Fruit fly (Drosophila melanogaster) whole organism, prepupa: ENCODE measurements around the gene Lgr4.
A peak's percentile ranks its signal among the peaks of the same experiment; 100 is the strongest.

Experiments used
- Blimp-1 ChIP-seq: fragments of 200-800 bp; sonication (Bioruptor generic); optimal IDR thresholded peaks from 3 replicates; lab custom pipeline; 2017; ENCODE audit warnings: missing biosample characterization, missing genetic modification characterization, mild to moderate bottlenecking, moderate library complexity, missing genetic modification reagents
- CG10631 ChIP-seq: fragments of 200-800 bp; sonication (Bioruptor generic); optimal IDR thresholded peaks from 2 replicates; lab custom pipeline; 2016; ENCODE audit warnings: missing biosample characterization, missing genetic modification characterization
- CG10669 ChIP-seq: fragments of 200-800 bp; sonication (Bioruptor generic); optimal IDR thresholded peaks from 3 replicates; lab custom pipeline; 2018; ENCODE audit warnings: missing biosample characterization, mild to moderate bottlenecking, missing genetic modification characterization, moderate library complexity
- CG11294 ChIP-seq: fragments of 200-800 bp; sonication (Bioruptor generic); IDR thresholded peaks from 2 replicates; pipeline ENCODE4 v1.3.6; 2022; ENCODE audit warnings: missing biosample characterization, missing genetic modification characterization
- CG11762 ChIP-seq: fragments of 200-800 bp; sonication (Bioruptor generic); optimal IDR thresholded peaks from 3 replicates; lab custom pipeline; 2016; ENCODE audit warnings: missing biosample characterization, missing genetic modification characterization; ENCODE audit not compliant: insufficient read depth
- CG11902 ChIP-seq: fragments of 200-800 bp; sonication (Bioruptor generic); optimal IDR thresholded peaks from 3 replicates; lab custom pipeline; 2016; ENCODE audit warnings: missing biosample characterization, missing genetic modification characterization
- CG1621 ChIP-seq: fragments of 200-800 bp; sonication (Bioruptor generic); optimal IDR thresholded peaks from 3 replicates; lab custom pipeline; 2018; ENCODE audit warnings: missing biosample characterization, mild to moderate bottlenecking, missing genetic modification characterization
- CG16779 ChIP-seq: fragments of 200-800 bp; sonication (Bioruptor generic); optimal IDR thresholded peaks from 3 replicates; lab custom pipeline; 2017; ENCODE audit warnings: missing biosample characterization, mild to moderate bottlenecking, missing genetic modification characterization
- CG3032 ChIP-seq: fragments of 200-800 bp; optimal IDR thresholded peaks from 2 replicates; lab custom pipeline; 2019; ENCODE audit warnings: missing biosample characterization, mild to moderate bottlenecking, missing genetic modification characterization, moderate library complexity
- CG31627 ChIP-seq: fragments of 200-800 bp; sonication (Bioruptor generic); optimal IDR thresholded peaks from 3 replicates; lab custom pipeline; 2016; ENCODE audit warnings: missing biosample characterization, missing genetic modification characterization
- CG32006 ChIP-seq: fragments of 200-800 bp; sonication (Bioruptor generic); optimal IDR thresholded peaks from 3 replicates; lab custom pipeline; 2017; ENCODE audit warnings: missing biosample characterization, mild to moderate bottlenecking, missing genetic modification characterization
- CG34406 ChIP-seq: fragments of 200-800 bp; sonication (Bioruptor generic); optimal IDR thresholded peaks from 3 replicates; lab custom pipeline; 2016; ENCODE audit warnings: missing biosample characterization, missing genetic modification characterization
- CG3919 ChIP-seq: fragments of 200-800 bp; sonication (Bioruptor generic); optimal IDR thresholded peaks from 3 replicates; lab custom pipeline; 2016; ENCODE audit warnings: missing biosample characterization, missing genetic modification characterization
- CG4318 ChIP-seq: fragments of 200-800 bp; sonication (Bioruptor generic); optimal IDR thresholded peaks from 3 replicates; lab custom pipeline; 2017; ENCODE audit warnings: missing biosample characterization, mild to moderate bottlenecking, missing genetic modification characterization
- CG6163 ChIP-seq: fragments of 200-800 bp; sonication (Bioruptor generic); IDR thresholded peaks from 3 replicates; pipeline ENCODE4 v1.3.6; 2022; ENCODE audit warnings: missing biosample characterization, missing genetic modification characterization
- CG6276 ChIP-seq: fragments of 200-800 bp; sonication (Bioruptor generic); optimal IDR thresholded peaks from 2 replicates; lab custom pipeline; 2017; ENCODE audit warnings: missing biosample characterization, mild to moderate bottlenecking, missing genetic modification characterization
- CG6792 ChIP-seq: fragments of 200-800 bp; sonication (Bioruptor generic); optimal IDR thresholded peaks from 3 replicates; lab custom pipeline; 2016; ENCODE audit warnings: missing biosample characterization, missing genetic modification characterization
- CG6808 ChIP-seq: fragments of 200-800 bp; sonication (Bioruptor generic); optimal IDR thresholded peaks from 3 replicates; lab custom pipeline; 2017; ENCODE audit warnings: missing biosample characterization, missing genetic modification characterization, mild to moderate bottlenecking, moderate library complexity, missing genetic modification reagents
- CG6854 ChIP-seq: fragments of 200-800 bp; sonication (Bioruptor generic); optimal IDR thresholded peaks from 2 replicates; lab custom pipeline; 2017; ENCODE audit warnings: missing biosample characterization, mild to moderate bottlenecking, missing genetic modification characterization
- CG7368 ChIP-seq: fragments of 200-800 bp; sonication (Bioruptor generic); optimal IDR thresholded peaks from 3 replicates; lab custom pipeline; 2016; ENCODE audit warnings: missing biosample characterization, missing genetic modification characterization
- CG8119 ChIP-seq: fragments of 200-800 bp; sonication (Bioruptor generic); IDR thresholded peaks from 3 replicates; pipeline ENCODE4 v1.3.6; 2022; ENCODE audit warnings: missing biosample characterization, missing genetic modification characterization
- CG8319 ChIP-seq: fragments of 200-800 bp; sonication (Bioruptor generic); optimal IDR thresholded peaks from 3 replicates; lab custom pipeline; 2016; ENCODE audit warnings: missing biosample characterization, missing genetic modification characterization
- CG8632 ChIP-seq: fragments of 200-800 bp; sonication (Bioruptor generic); optimal IDR thresholded peaks from 3 replicates; lab custom pipeline; 2016; ENCODE audit warnings: missing biosample characterization, missing genetic modification characterization
- CG9139 ChIP-seq: fragments of 200-800 bp; sonication (Bioruptor generic); optimal IDR thresholded peaks from 3 replicates; lab custom pipeline; 2017; ENCODE audit warnings: missing biosample characterization, mild to moderate bottlenecking, missing genetic modification characterization
- Eip75B ChIP-seq: fragments of 200-800 bp; sonication (Bioruptor generic); optimal IDR thresholded peaks from 3 replicates; lab custom pipeline; 2016; ENCODE audit warnings: missing biosample characterization, missing genetic modification characterization
- Eip78C ChIP-seq: fragments of 200-800 bp; sonication (Bioruptor generic); peaks from one replicate; lab custom pipeline; 2016; ENCODE audit warnings: missing biosample characterization, missing genetic modification characterization
- Eip93F ChIP-seq: fragments of 200-800 bp; sonication (Bioruptor generic); optimal IDR thresholded peaks from 2 replicates; lab custom pipeline; 2016; ENCODE audit warnings: missing biosample characterization, mild to moderate bottlenecking, missing genetic modification characterization
- Ets21C ChIP-seq: fragments of 200-800 bp; sonication (Bioruptor generic); optimal IDR thresholded peaks from 3 replicates; lab custom pipeline; 2016; ENCODE audit warnings: missing biosample characterization, missing genetic modification characterization
- Ets96B ChIP-seq: fragments of 200-800 bp; optimal IDR thresholded peaks from 2 replicates; lab custom pipeline; 2019; ENCODE audit warnings: missing biosample characterization, mild to moderate bottlenecking, missing genetic modification characterization, moderate library complexity
- Gug ChIP-seq: fragments of 200-800 bp; sonication (Bioruptor generic); IDR thresholded peaks from 2 replicates; pipeline ENCODE4 v1.3.6; 2022; ENCODE audit warnings: missing biosample characterization, missing genetic modification characterization
- Hr38 ChIP-seq: sonication (Bioruptor generic); optimal IDR thresholded peaks from 2 replicates; lab custom pipeline; 2016; ENCODE audit warnings: missing biosample characterization, missing genetic modification characterization
- Hr39 ChIP-seq: fragments of 200-800 bp; sonication (Bioruptor generic); optimal IDR thresholded peaks from 2 replicates; lab custom pipeline; 2016; ENCODE audit warnings: missing biosample characterization, missing genetic modification characterization
- Lpt ChIP-seq: fragments of 200-800 bp; sonication (Bioruptor generic); optimal IDR thresholded peaks from 3 replicates; lab custom pipeline; 2016; ENCODE audit warnings: missing biosample characterization, missing genetic modification characterization
- Met ChIP-seq: fragments of 200-800 bp; sonication (Bioruptor generic); optimal IDR thresholded peaks from 3 replicates; lab custom pipeline; 2016; ENCODE audit warnings: missing biosample characterization, missing genetic modification characterization
- OdsH ChIP-seq: fragments of 200-800 bp; sonication (Bioruptor generic); optimal IDR thresholded peaks from 3 replicates; lab custom pipeline; 2016; ENCODE audit warnings: missing biosample characterization, missing genetic modification characterization
- Smox ChIP-seq: fragments of 200-800 bp; sonication (Bioruptor generic); optimal IDR thresholded peaks from 3 replicates; lab custom pipeline; 2016; ENCODE audit warnings: missing biosample characterization, missing genetic modification characterization
- Sox102F ChIP-seq: fragments of 200-800 bp; sonication (Bioruptor generic); optimal IDR thresholded peaks from 2 replicates; lab custom pipeline; 2016; ENCODE audit warnings: missing biosample characterization, mild to moderate bottlenecking, missing genetic modification characterization
- Sox14 ChIP-seq: fragments of 200-800 bp; sonication (Bioruptor generic); optimal IDR thresholded peaks from 3 replicates; lab custom pipeline; 2016; ENCODE audit warnings: missing biosample characterization, missing genetic modification characterization
- Sox15 ChIP-seq: fragments of 200-800 bp; sonication (Bioruptor generic); optimal IDR thresholded peaks from 3 replicates; lab custom pipeline; 2016; ENCODE audit warnings: missing biosample characterization, missing genetic modification characterization
- achi ChIP-seq: fragments of 200-800 bp; sonication (Bioruptor generic); optimal IDR thresholded peaks from 3 replicates; lab custom pipeline; 2016; ENCODE audit warnings: missing biosample characterization, missing genetic modification characterization
- acj6 ChIP-seq: fragments of 200-800 bp; sonication (Bioruptor generic); optimal IDR thresholded peaks from 3 replicates; lab custom pipeline; 2016; ENCODE audit warnings: missing biosample characterization, missing genetic modification characterization
- dac ChIP-seq: fragments of 200-800 bp; sonication (Bioruptor generic); optimal IDR thresholded peaks from 2 replicates; lab custom pipeline; 2017; ENCODE audit warnings: missing biosample characterization, mild to moderate bottlenecking, missing genetic modification characterization
- eg ChIP-seq: fragments of 200-800 bp; sonication (Bioruptor generic); IDR thresholded peaks from 3 replicates; pipeline ENCODE4 v1.3.6; 2022; ENCODE audit warnings: missing biosample characterization, missing genetic modification characterization
- fd59A ChIP-seq: fragments of 200-800 bp; sonication (Bioruptor generic); optimal IDR thresholded peaks from 2 replicates; lab custom pipeline; 2017; ENCODE audit warnings: missing biosample characterization, mild to moderate bottlenecking, missing genetic modification characterization, missing genetic modification reagents
- fd85E ChIP-seq: fragments of 200-800 bp; sonication (Bioruptor generic); optimal IDR thresholded peaks from 3 replicates; lab custom pipeline; 2016; ENCODE audit warnings: missing biosample characterization, missing genetic modification characterization
- fkh ChIP-seq: fragments of 200-800 bp; sonication (Bioruptor generic); optimal IDR thresholded peaks from 3 replicates; lab custom pipeline; 2017; ENCODE audit warnings: missing biosample characterization, mild to moderate bottlenecking, missing genetic modification characterization, moderate library complexity
- lz ChIP-seq: fragments of 200-800 bp; sonication (Bioruptor generic); optimal IDR thresholded peaks from 3 replicates; lab custom pipeline; 2016; ENCODE audit warnings: missing biosample characterization, missing genetic modification characterization
- net ChIP-seq: fragments of 200-800 bp; sonication (Bioruptor generic); optimal IDR thresholded peaks from 3 replicates; lab custom pipeline; 2016; ENCODE audit warnings: missing biosample characterization, missing genetic modification characterization
- spab ChIP-seq: fragments of 200-800 bp; sonication (Bioruptor generic); optimal IDR thresholded peaks from 2 replicates; lab custom pipeline; 2017; ENCODE audit warnings: missing biosample characterization, mild to moderate bottlenecking, missing genetic modification characterization, missing genetic modification reagents
- ss ChIP-seq, 2 experiments: fragments of 200-800 bp; sonication (Bioruptor generic); optimal IDR thresholded peaks; 2 replicates in 1 of 2; 3 replicates in 1 of 2; lab custom pipeline; 2017 to 2018; ENCODE audit warnings: mild to moderate bottlenecking in 2 of 2, missing biosample characterization in 2 of 2, missing genetic modification characterization in 2 of 2, moderate library complexity in 1 of 2
- svp ChIP-seq: fragments of 200-800 bp; sonication (Bioruptor generic); peaks from one replicate; lab custom pipeline; 2016; ENCODE audit warnings: missing biosample characterization, missing genetic modification characterization
- topi ChIP-seq: fragments of 200-800 bp; sonication (Bioruptor generic); optimal IDR thresholded peaks from 3 replicates; lab custom pipeline; 2016; ENCODE audit warnings: missing biosample characterization, missing genetic modification characterization
- vri ChIP-seq: fragments of 200-800 bp; sonication (Bioruptor generic); optimal IDR thresholded peaks from 3 replicates; lab custom pipeline; 2016; ENCODE audit warnings: missing biosample characterization, mild to moderate bottlenecking, missing genetic modification characterization

Gene Lgr4

dm6 chrX:13159481-13159880 is 29.5 kb downstream of the Lgr4 start, which contains the start of the genes Bap60 and CG12096:
Bap60 (minus strand) TSS chrX:13159508.
CG12096 (plus strand) TSS chrX:13159604.
- TF ChIP-seq svp (GFP tag; lab: Kevin White, UChicago) (no peak), CG3032 (tag; lab: Kevin White, UChicago) (peak; percentile 81), CG4318 (no peak), Ets96B (tag; lab: Kevin White, UChicago) (peak; percentile 58), CG11294 (no peak; the same call in 1 of the 2 replicates), topi (GFP tag; lab: Kevin White, UChicago) (peak; percentile 78), CG3919 (no peak), Eip93F (no peak), CG11902 (peak; percentile 58), CG6276 (no peak), eg (peak; percentile 58; the same call in 1 of the 3 replicates), dac (GFP tag; lab: Kevin White, UChicago) (peak; percentile 35), Met (GFP tag; lab: Kevin White, UChicago) (no peak), spab (GFP tag; lab: Kevin White, UChicago) (no peak), acj6 (peak; percentile 63), Ets21C (GFP tag; lab: Kevin White, UChicago) (peak; percentile 73), fd85E (GFP tag; lab: Kevin White, UChicago) (no peak), Smox (GFP tag; lab: Kevin White, UChicago) (peak; percentile 62), ss (GFP tag; optimal IDR thresholded peaks at IDR 0.05; lab: Kevin White, UChicago) (no peak), CG8119 (GFP tag; lab: Robert Waterston, UW) (0 out of 3 replicates have a peak, but pooled peaks have one; percentile 43), net (GFP tag; lab: Kevin White, UChicago) (no peak), Hr38 (no peak), Hr39 (peak; percentile 84), CG9139 (no peak), achi (GFP tag; lab: Kevin White, UChicago) (peak; percentile 89), CG8632 (GFP tag; lab: Kevin White, UChicago) (peak; percentile 56), vri (no peak), CG34406 (peak; percentile 58), CG16779 (no peak), CG6854 (GFP tag; lab: Kevin White, UChicago) (no peak), fd59A (no peak), CG7368 (GFP tag; lab: Kevin White, UChicago) (no peak), CG10669 (GFP tag; lab: Kevin White, UChicago) (no peak), CG8319 (GFP tag; lab: Kevin White, UChicago) (no peak), lz (peak; percentile 86), CG6163 (GFP tag; lab: Robert Waterston, UW) (peak; percentile 66; the same call in 2 of the 3 replicates), CG6792 (GFP tag; lab: Kevin White, UChicago) (peak; percentile 69), Sox15 (GFP tag; lab: Kevin White, UChicago) (peak; percentile 57), CG11762 (GFP tag; lab: Kevin White, UChicago) (no peak), CG6808 (no peak), Blimp-1 (GFP tag; lab: Kevin White, UChicago) (no peak), CG10631 (GFP tag; lab: Kevin White, UChicago) (peak; percentile 70), OdsH (no peak), Eip78C (GFP tag; lab: Kevin White, UChicago) (peak; percentile 88), Sox14 (GFP tag; lab: Kevin White, UChicago) (peak; percentile 84), CG31627 (GFP tag; lab: Kevin White, UChicago) (peak; percentile 82), Lpt (GFP tag; lab: Kevin White, UChicago) (peak; percentile 25), Eip75B (no peak), Sox102F (GFP tag; lab: Kevin White, UChicago) (no peak), fkh (GFP tag; lab: Kevin White, UChicago) (no peak), Gug (GFP tag; lab: Robert Waterston, UW) (peak; percentile 48; the same call in 1 of the 2 replicates), CG32006 (GFP tag; lab: Kevin White, UChicago) (peak; percentile 75), CG1621 (tag; lab: Kevin White, UChicago) (peak; percentile 33)
